Fruit fly (Drosophila melanogaster): ENCODE measurements around the gene her.

DNA sequence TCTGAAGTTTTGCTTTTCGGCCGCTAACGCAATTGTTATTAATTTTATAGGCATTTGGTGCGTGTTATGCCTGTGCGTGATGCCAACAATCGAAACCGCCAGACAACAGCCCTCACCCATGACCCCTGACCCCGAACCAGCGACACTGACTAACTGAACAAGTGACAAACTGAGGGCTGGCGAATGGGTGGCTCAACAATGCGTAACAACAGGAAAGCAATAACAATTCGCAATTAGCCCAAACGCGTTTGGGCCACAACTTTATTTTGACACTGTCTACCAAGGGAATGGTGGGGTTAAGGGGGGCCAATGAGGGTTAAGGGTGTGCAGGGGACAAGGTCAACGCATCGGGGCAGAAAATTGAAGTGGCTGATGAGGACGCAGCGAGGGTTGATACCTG lies 28.1 kb upstream of the her start:
- TF ChIP-seq CTCF (optimal IDR thresholded peaks at IDR 0.05) (no peak), CG8478 (optimal IDR thresholded peaks at IDR 0.05) (no peak)

Data from S2 (cell line).